Fruit fly (Drosophila melanogaster) whole organism, adult: ENCODE results near the gene myo.

Source experiments
- CG14711 ChIP-seq: fragments of 200-800 bp; sonication (Bioruptor generic); optimal IDR thresholded peaks from 2 replicates; lab custom pipeline; 2018; ENCODE audit warnings: missing biosample characterization, mild to moderate bottlenecking, missing genetic modification characterization, moderate library complexity
- Hr96 ChIP-seq: fragments of 200-800 bp; sonication (Bioruptor generic); optimal IDR thresholded peaks from 2 replicates; lab custom pipeline; 2016; ENCODE audit warnings: missing biosample characterization, missing genetic modification characterization
- Mnt ChIP-seq: fragments of 200-800 bp; sonication (Bioruptor generic); optimal IDR thresholded peaks from 2 replicates; lab custom pipeline; 2016; ENCODE audit warnings: missing biosample characterization, mild to moderate bottlenecking, missing genetic modification characterization
- kay ChIP-seq: fragments of 200-800 bp; sonication (Bioruptor generic); peaks from one replicate; lab custom pipeline; 2016; ENCODE audit warnings: missing biosample characterization, missing genetic modification characterization, borderline replicate concordance
- ovo ChIP-seq: fragments of 200-800 bp; sonication (Bioruptor generic); optimal IDR thresholded peaks from 2 replicates; lab custom pipeline; 2016; ENCODE audit warnings: missing biosample characterization, missing genetic modification characterization

- TF ChIP-seq kay (GFP tag; lab: Kevin White, UChicago) = no peak
- no peak for TF ChIP-seq ovo
- TF ChIP-seq Hr96 (GFP tag; lab: Kevin White, UChicago) = no peak
- TF ChIP-seq Mnt (GFP tag; lab: Kevin White, UChicago) = no peak
- no peak for TF ChIP-seq CG14711 (tag; lab: Kevin White, UChicago)
These were observed 7.0 kb upstream of the myo start for dm6 chr4:702806-703301.
